Worm (Caenorhabditis elegans): ENCODE results near the gene C14B4.2.
A peak's percentile ranks its signal among the peaks of the same experiment; 100 is the strongest.

C14B4.2 gene

ce11 chrV:19358039-19358438, 4.4 kb downstream of the C14B4.2 start:
- TF ChIP-seq R02D3.7 (tag; optimal IDR thresholded peaks at IDR 0.05) = no peak
- no peak for TF ChIP-seq mdl-1 (tag; optimal IDR thresholded peaks at IDR 0.05)
- no peak for TF ChIP-seq skn-1 (tag; optimal IDR thresholded peaks at IDR 0.05)
- TF ChIP-seq nhr-21 (tag; optimal IDR thresholded peaks at IDR 0.05) = no peak
- TF ChIP-seq ceh-16 (tag; optimal IDR thresholded peaks at IDR 0.05) = no peak
- TF ChIP-seq nhr-10 (tag; optimal IDR thresholded peaks at IDR 0.05) = no peak
- no peak for TF ChIP-seq nhr-237 (tag; optimal IDR thresholded peaks at IDR 0.05)
- no peak for TF ChIP-seq nhr-12 (tag; optimal IDR thresholded peaks at IDR 0.05)
- TF ChIP-seq Y55F3AM.14 (GFP tag; optimal IDR thresholded peaks at IDR 0.05) = no peak

DNA sequence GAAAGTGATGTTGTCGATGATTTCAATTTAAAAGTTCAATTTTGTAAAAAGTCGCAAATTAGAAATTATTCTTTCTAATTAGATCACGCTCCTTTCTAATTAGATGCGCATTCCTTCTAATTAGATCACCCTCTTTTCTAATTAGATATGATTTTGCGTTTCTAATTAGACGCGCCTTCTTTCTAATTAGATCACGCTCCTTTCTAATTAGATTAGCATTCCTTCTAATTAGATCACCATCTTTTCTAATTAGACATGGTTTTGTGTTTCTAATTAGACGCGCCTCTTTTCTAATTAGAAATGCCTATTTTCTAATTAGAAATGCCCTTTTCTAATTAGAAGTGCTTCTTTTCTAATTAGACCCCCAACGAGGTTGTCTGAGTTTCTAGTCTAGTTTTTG, 5.8 kb downstream of the C14B4.2 start:
- TF ChIP-seq mdl-1 (tag; optimal IDR thresholded peaks at IDR 0.05) (no peak), ztf-1 (GFP tag; conservative IDR thresholded peaks at IDR 0.05) (no peak), gmeb-1 (tag; optimal IDR thresholded peaks at IDR 0.05) (no peak), nhr-237 (tag; optimal IDR thresholded peaks at IDR 0.05) (no peak), lin-11 (tag; optimal IDR thresholded peaks at IDR 0.05) (no peak), peb-1 (tag; optimal IDR thresholded peaks at IDR 0.05) (no peak), unc-55 (GFP tag; optimal IDR thresholded peaks at IDR 0.05) (no peak), elt-1 (tag; optimal IDR thresholded peaks at IDR 0.05) (no peak), ceh-16 (tag; optimal IDR thresholded peaks at IDR 0.05) (no peak), nhr-25 (tag; optimal IDR thresholded peaks at IDR 0.05) (no peak), sma-9 (GFP tag; optimal IDR thresholded peaks at IDR 0.05) (no peak), sma-9 (tag; optimal IDR thresholded peaks at IDR 0.05) (no peak), dmd-4 (tag; optimal IDR thresholded peaks at IDR 0.05) (no peak), lin-39 (tag; optimal IDR thresholded peaks at IDR 0.05) (no peak), ztf-4 (tag; optimal IDR thresholded peaks at IDR 0.05) (no peak), fos-1 (tag; optimal IDR thresholded peaks at IDR 0.05) (no peak)

ce11 chrV:19355219-19355618, 7.2 kb downstream of the C14B4.2 start:
- TF ChIP-seq nhr-25 (tag; optimal IDR thresholded peaks at IDR 0.05) (no peak), sma-3 (GFP tag; optimal IDR thresholded peaks at IDR 0.05) (no peak), mdl-1 (tag; optimal IDR thresholded peaks at IDR 0.05) (no peak), ztf-4 (tag; optimal IDR thresholded peaks at IDR 0.05) (no peak), ceh-16 (tag; optimal IDR thresholded peaks at IDR 0.05) (no peak), nhr-21 (tag; optimal IDR thresholded peaks at IDR 0.05) (no peak), lin-13 (GFP tag; optimal IDR thresholded peaks at IDR 0.05) (no peak), lin-11 (tag; optimal IDR thresholded peaks at IDR 0.05) (no peak), alr-1 (tag; optimal IDR thresholded peaks at IDR 0.05) (no peak), unc-39 (tag; optimal IDR thresholded peaks at IDR 0.05) (no peak), ztf-11 (tag; optimal IDR thresholded peaks at IDR 0.05) (no peak), skn-1 (tag; optimal IDR thresholded peaks at IDR 0.05) (no peak), C34F6.9 (tag; optimal IDR thresholded peaks at IDR 0.05) (no peak), sma-9 (GFP tag; optimal IDR thresholded peaks at IDR 0.05) (no peak), sma-9 (tag; optimal IDR thresholded peaks at IDR 0.05) (no peak), elt-3 (tag; optimal IDR thresholded peaks at IDR 0.05) (no peak), nhr-6 (tag; optimal IDR thresholded peaks at IDR 0.05) (no peak), lin-39 (tag; optimal IDR thresholded peaks at IDR 0.05) (no peak), Y55F3AM.14 (GFP tag; optimal IDR thresholded peaks at IDR 0.05) (no peak)

ce11 chrV:19354506-19354905, 8.0 kb downstream of the C14B4.2 start:
- TF ChIP-seq mdl-1 (tag; optimal IDR thresholded peaks at IDR 0.05) (no peak), nhr-10 (tag; optimal IDR thresholded peaks at IDR 0.05) (no peak), lsy-2 (tag; optimal IDR thresholded peaks at IDR 0.05) (no peak), skn-1 (tag; optimal IDR thresholded peaks at IDR 0.05) (no peak), lin-39 (tag; optimal IDR thresholded peaks at IDR 0.05) (no peak), elt-3 (tag; optimal IDR thresholded peaks at IDR 0.05) (no peak), peb-1 (tag; optimal IDR thresholded peaks at IDR 0.05) (no peak), blmp-1 (tag; optimal IDR thresholded peaks at IDR 0.05; ENCODE audit: insufficient read depth) (no peak)

- TF ChIP-seq nhr-129 (tag; optimal IDR thresholded peaks at IDR 0.05) (peak; percentile 15), lin-39 (tag; optimal IDR thresholded peaks at IDR 0.05) (no peak)
Observed at ce11 chrV:19351944-19352343, 10.5 kb downstream of the C14B4.2 start.

DNA sequence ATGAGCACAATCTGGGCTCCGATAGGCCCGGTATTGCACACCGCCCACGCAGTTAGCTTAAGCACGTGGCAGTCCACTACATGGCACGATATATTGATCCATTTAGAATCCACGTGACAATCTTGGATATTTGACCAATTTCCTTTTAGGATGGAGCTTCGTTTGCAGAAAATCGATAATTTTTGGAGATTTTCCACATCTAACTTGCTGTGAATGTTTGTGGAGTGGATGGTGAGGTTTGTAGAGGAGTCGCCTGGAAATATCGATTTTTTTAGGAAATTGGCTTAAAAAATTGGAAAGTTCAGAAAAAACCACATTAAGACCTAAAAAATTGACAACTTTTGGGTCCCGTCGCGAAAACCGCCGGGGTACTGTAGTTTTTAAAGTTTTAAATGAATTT, 25.1 kb downstream of the C14B4.2 start:
- no peak for TF ChIP-seq lsy-2 (tag; optimal IDR thresholded peaks at IDR 0.05)
- TF ChIP-seq ZK546.5 (tag; optimal IDR thresholded peaks at IDR 0.05) = no peak
- TF ChIP-seq nhr-11 (tag; optimal IDR thresholded peaks at IDR 0.05) = no peak
- no peak for TF ChIP-seq ama-1 (optimal IDR thresholded peaks at IDR 0.05)
- TF ChIP-seq lin-39 (tag; optimal IDR thresholded peaks at IDR 0.05) = no peak
- TF ChIP-seq nhr-129 (tag; optimal IDR thresholded peaks at IDR 0.05) = no peak
- no peak for TF ChIP-seq mbf-1 (tag; optimal IDR thresholded peaks at IDR 0.05)
- no peak for TF ChIP-seq C34F6.9 (tag; optimal IDR thresholded peaks at IDR 0.05)
- no peak for TF ChIP-seq unc-55 (GFP tag; optimal IDR thresholded peaks at IDR 0.05)

Data from whole organism, L2 larva.